Fruit fly (Drosophila melanogaster) whole organism, embryonic: ENCODE data around the gene cdi.
A peak's percentile ranks its signal among the peaks of the same experiment; 100 is the strongest.

Experiments
- Abd-B ChIP-seq: fragments of 200-800 bp; sonication (Bioruptor generic); optimal IDR thresholded peaks from 2 replicates; lab custom pipeline; 2018; ENCODE audit warnings: missing biosample characterization, mild to moderate bottlenecking, missing genetic modification characterization, moderate library complexity
- Bgb ChIP-seq: fragments of 200-800 bp; sonication (Bioruptor generic); IDR thresholded peaks from 2 replicates; pipeline ENCODE4 v1.3.6; 2022; ENCODE audit warnings: missing biosample characterization, missing genetic modification characterization; ENCODE audit not compliant: partially characterized antibody
- CG10267 ChIP-seq: fragments of 200-800 bp; sonication (Bioruptor generic); optimal IDR thresholded peaks from 2 replicates; lab custom pipeline; 2018; ENCODE audit warnings: missing biosample characterization, mild to moderate bottlenecking, missing genetic modification characterization, moderate library complexity
- CG10543 ChIP-seq: fragments of 200-800 bp; sonication (Bioruptor generic); optimal IDR thresholded peaks from 3 replicates; lab custom pipeline; 2017; ENCODE audit warnings: missing biosample characterization, mild to moderate bottlenecking, missing genetic modification characterization, moderate library complexity
- CG12391 ChIP-seq: fragments of 200-800 bp; sonication (Bioruptor generic); optimal IDR thresholded peaks from 3 replicates; lab custom pipeline; 2018; ENCODE audit warnings: missing biosample characterization, mild to moderate bottlenecking, missing genetic modification characterization, moderate library complexity
- CG12744 ChIP-seq: fragments of 200-800 bp; sonication (Bioruptor generic); optimal IDR thresholded peaks from 2 replicates; lab custom pipeline; 2016; ENCODE audit warnings: missing biosample characterization, missing genetic modification characterization
- CG12769 ChIP-seq: fragments of 200-800 bp; sonication (Bioruptor generic); optimal IDR thresholded peaks from 2 replicates; lab custom pipeline; 2019; ENCODE audit warnings: missing biosample characterization, mild to moderate bottlenecking, missing genetic modification characterization, moderate library complexity
- CG14710 ChIP-seq: fragments of 200-800 bp; sonication (Bioruptor generic); optimal IDR thresholded peaks from 3 replicates; lab custom pipeline; 2019; ENCODE audit warnings: missing biosample characterization, mild to moderate bottlenecking, missing genetic modification characterization, moderate library complexity
- CG15514 ChIP-seq: fragments of 200-800 bp; sonication (Bioruptor generic); optimal IDR thresholded peaks from 3 replicates; lab custom pipeline; 2017; ENCODE audit warnings: missing biosample characterization, missing genetic modification characterization, mild to moderate bottlenecking, moderate library complexity, missing genetic modification reagents
- CG15601 ChIP-seq: fragments of 200-800 bp; sonication (Bioruptor generic); optimal IDR thresholded peaks from 3 replicates; lab custom pipeline; 2019; ENCODE audit warnings: missing biosample characterization, mild to moderate bottlenecking, missing genetic modification characterization, moderate library complexity
- CG17328 ChIP-seq: fragments of 200-800 bp; sonication (Bioruptor generic); IDR thresholded peaks from 2 replicates; pipeline ENCODE4 v1.3.6; 2022; ENCODE audit warnings: missing biosample characterization, missing genetic modification characterization
- CG17568 ChIP-seq: fragments of 200-800 bp; sonication (Bioruptor generic); optimal IDR thresholded peaks from 2 replicates; lab custom pipeline; 2018; ENCODE audit warnings: missing biosample characterization, mild to moderate bottlenecking, missing genetic modification characterization, moderate library complexity
- CG17829 ChIP-seq: fragments of 200-800 bp; optimal IDR thresholded peaks from 2 replicates; lab custom pipeline; 2019; ENCODE audit warnings: missing biosample characterization, mild to moderate bottlenecking, missing genetic modification characterization, moderate library complexity
- CG17912 ChIP-seq: fragments of 200-800 bp; sonication (Bioruptor generic); optimal IDR thresholded peaks from 2 replicates; lab custom pipeline; 2018; ENCODE audit warnings: missing biosample characterization, mild to moderate bottlenecking, missing genetic modification characterization
- CG33557 ChIP-seq: fragments of 200-800 bp; sonication (Bioruptor generic); optimal IDR thresholded peaks from 2 replicates; lab custom pipeline; 2019; ENCODE audit warnings: missing biosample characterization, mild to moderate bottlenecking, missing genetic modification characterization, moderate library complexity
- CG34422 ChIP-seq: fragments of 200-800 bp; sonication (Bioruptor generic); IDR thresholded peaks from 3 replicates; pipeline ENCODE4 v1.3.6; 2022; ENCODE audit warnings: missing biosample characterization, missing genetic modification characterization
- CG4617 ChIP-seq: fragments of 200-800 bp; sonication (Bioruptor generic); optimal IDR thresholded peaks from 3 replicates; lab custom pipeline; 2016; ENCODE audit warnings: missing biosample characterization, missing genetic modification characterization, borderline replicate concordance
- CG7928 ChIP-seq: fragments of 200-800 bp; sonication (Bioruptor generic); optimal IDR thresholded peaks from 2 replicates; lab custom pipeline; 2017; ENCODE audit warnings: missing biosample characterization, mild to moderate bottlenecking, missing genetic modification characterization
- CG9797 ChIP-seq: fragments of 200-800 bp; sonication (Bioruptor generic); optimal IDR thresholded peaks from 3 replicates; lab custom pipeline; 2018; ENCODE audit warnings: missing biosample characterization, mild to moderate bottlenecking, missing genetic modification characterization
- E2f2 ChIP-seq: fragments of 200-800 bp; sonication (Bioruptor generic); IDR thresholded peaks from 2 replicates; pipeline ENCODE4 v1.3.6; 2022; ENCODE audit warnings: missing biosample characterization, missing genetic modification characterization
- Elba2 ChIP-seq: fragments of 200-800 bp; sonication (Bioruptor generic); optimal IDR thresholded peaks from 3 replicates; lab custom pipeline; 2016; ENCODE audit warnings: missing biosample characterization, missing genetic modification characterization
- GATAe ChIP-seq: fragments of 200-800 bp; sonication (Bioruptor generic); conservative IDR thresholded peaks from 2 replicates; pipeline ENCODE4 v1.3.6; 2022; ENCODE audit warnings: missing biosample characterization, missing genetic modification characterization
- HmgD ChIP-seq: fragments of 200-800 bp; sonication (Bioruptor generic); optimal IDR thresholded peaks from 3 replicates; lab custom pipeline; 2016; ENCODE audit warnings: missing biosample characterization, missing genetic modification characterization
- Hmr ChIP-seq: fragments of 200-800 bp; sonication (Bioruptor generic); optimal IDR thresholded peaks from 3 replicates; lab custom pipeline; 2017; ENCODE audit warnings: mild to moderate bottlenecking, missing biosample characterization, missing genetic modification reagents, missing genetic modification characterization
- Jarid2 ChIP-seq: fragments of 200-800 bp; sonication (Bioruptor generic); optimal IDR thresholded peaks from 3 replicates; lab custom pipeline; 2017; ENCODE audit warnings: mild to moderate bottlenecking, missing biosample characterization, missing genetic modification reagents, missing genetic modification characterization
- Lhr ChIP-seq: fragments of 200-800 bp; sonication (Bioruptor generic); optimal IDR thresholded peaks from 3 replicates; lab custom pipeline; 2017; ENCODE audit warnings: mild to moderate bottlenecking, missing biosample characterization, missing genetic modification reagents, missing genetic modification characterization
- MESR4 ChIP-seq: fragments of 200-800 bp; sonication (Bioruptor generic); optimal IDR thresholded peaks from 2 replicates; lab custom pipeline; 2018; ENCODE audit warnings: missing biosample characterization, mild to moderate bottlenecking, missing genetic modification characterization, moderate library complexity
- Med ChIP-seq: fragments of 200-800 bp; sonication (Bioruptor generic); peaks from one replicate; lab custom pipeline; 2016; ENCODE audit warnings: missing biosample characterization, missing genetic modification characterization, mild to moderate bottlenecking, inconsistent platforms, moderate library complexity
- Myb ChIP-seq: fragments of 200-800 bp; sonication (Bioruptor generic); optimal IDR thresholded peaks from 2 replicates; lab custom pipeline; 2016; ENCODE audit warnings: missing biosample characterization, missing genetic modification characterization
- Opbp ChIP-seq: fragments of 200-800 bp; sonication (Bioruptor generic); IDR thresholded peaks from 3 replicates; pipeline ENCODE4 v1.3.6; 2022; ENCODE audit warnings: missing biosample characterization, missing genetic modification characterization; ENCODE audit not compliant: partially characterized antibody
- Vsx1 ChIP-seq: fragments of 200-800 bp; sonication (Bioruptor generic); optimal IDR thresholded peaks from 2 replicates; lab custom pipeline; 2017; ENCODE audit warnings: missing biosample characterization, mild to moderate bottlenecking, missing genetic modification characterization, missing genetic modification reagents
- YL-1 ChIP-seq: fragments of 200-800 bp; sonication (Bioruptor generic); optimal IDR thresholded peaks from 3 replicates; lab custom pipeline; 2017; ENCODE audit warnings: missing biosample characterization, mild to moderate bottlenecking, missing genetic modification characterization
- ci ChIP-seq: fragments of 200-800 bp; sonication (Bioruptor generic); IDR thresholded peaks from 3 replicates; pipeline ENCODE4 v1.3.6; 2022; ENCODE audit warnings: missing biosample characterization, missing genetic modification characterization
- crp ChIP-seq, 2 experiments: fragments of 200-800 bp; sonication (Bioruptor generic); optimal IDR thresholded peaks; 2 replicates in 1 of 2; 3 replicates in 1 of 2; lab custom pipeline; 2017; ENCODE audit warnings: missing biosample characterization in 2 of 2, missing genetic modification characterization in 2 of 2, mild to moderate bottlenecking in 1 of 2, moderate library complexity in 1 of 2
- cwo ChIP-seq: fragments of 200-800 bp; sonication (Bioruptor generic); optimal IDR thresholded peaks from 3 replicates; lab custom pipeline; 2017; ENCODE audit warnings: missing biosample characterization, missing genetic modification characterization, mild to moderate bottlenecking, moderate library complexity, missing genetic modification reagents
- dm ChIP-seq: fragments of 200-800 bp; sonication (Bioruptor generic); optimal IDR thresholded peaks from 3 replicates; lab custom pipeline; 2016; ENCODE audit warnings: missing biosample characterization, missing genetic modification characterization
- exex ChIP-seq: fragments of 200-800 bp; sonication (Bioruptor generic); optimal IDR thresholded peaks from 4 replicates; lab custom pipeline; 2018; ENCODE audit warnings: missing biosample characterization, mild to moderate bottlenecking, missing genetic modification characterization, moderate library complexity
- ftz-f1 ChIP-seq: fragments of 200-800 bp; sonication (Bioruptor generic); optimal IDR thresholded peaks from 2 replicates; lab custom pipeline; 2016; ENCODE audit warnings: missing biosample characterization, missing genetic modification characterization
- gfzf ChIP-seq: fragments of 200-800 bp; sonication (Bioruptor generic); optimal IDR thresholded peaks from 2 replicates; lab custom pipeline; 2016; ENCODE audit warnings: missing biosample characterization, mild to moderate bottlenecking, missing genetic modification characterization, moderate library complexity
- mld ChIP-seq: fragments of 200-800 bp; sonication (Bioruptor generic); IDR thresholded peaks from 3 replicates; pipeline ENCODE4 v1.3.6; 2022; ENCODE audit warnings: missing biosample characterization, missing genetic modification characterization; ENCODE audit not compliant: partially characterized antibody
- nau ChIP-seq: fragments of 200-800 bp; sonication (Bioruptor generic); optimal IDR thresholded peaks from 3 replicates; lab custom pipeline; 2017; ENCODE audit warnings: missing biosample characterization, mild to moderate bottlenecking, missing genetic modification characterization, missing genetic modification reagents
- nmo ChIP-seq: fragments of 200-800 bp; sonication (Bioruptor generic); optimal IDR thresholded peaks from 2 replicates; lab custom pipeline; 2018; ENCODE audit warnings: missing biosample characterization, mild to moderate bottlenecking, missing genetic modification characterization, moderate library complexity
- pho ChIP-seq: fragments of 200-800 bp; sonication (Bioruptor generic); optimal IDR thresholded peaks from 2 replicates; lab custom pipeline; 2016; ENCODE audit warnings: missing biosample characterization, missing genetic modification characterization
- row ChIP-seq: fragments of 200-800 bp; sonication (Bioruptor generic); IDR thresholded peaks from 3 replicates; pipeline ENCODE4 v1.3.6; 2022; ENCODE audit warnings: missing biosample characterization, missing genetic modification characterization
- ssp ChIP-seq: fragments of 200-800 bp; sonication (Bioruptor generic); IDR thresholded peaks from 2 replicates; pipeline ENCODE4 v1.3.6; 2022; ENCODE audit warnings: missing biosample characterization, missing genetic modification characterization
- trem ChIP-seq: fragments of 200-800 bp; optimal IDR thresholded peaks from 3 replicates; lab custom pipeline; 2019; ENCODE audit warnings: missing biosample characterization, mild to moderate bottlenecking, missing genetic modification characterization, moderate library complexity
- vfl ChIP-seq: fragments of 200-800 bp; sonication (Bioruptor generic); optimal IDR thresholded peaks from 2 replicates; lab custom pipeline; 2016; ENCODE audit warnings: missing biosample characterization, missing genetic modification characterization

cdi gene

DNA sequence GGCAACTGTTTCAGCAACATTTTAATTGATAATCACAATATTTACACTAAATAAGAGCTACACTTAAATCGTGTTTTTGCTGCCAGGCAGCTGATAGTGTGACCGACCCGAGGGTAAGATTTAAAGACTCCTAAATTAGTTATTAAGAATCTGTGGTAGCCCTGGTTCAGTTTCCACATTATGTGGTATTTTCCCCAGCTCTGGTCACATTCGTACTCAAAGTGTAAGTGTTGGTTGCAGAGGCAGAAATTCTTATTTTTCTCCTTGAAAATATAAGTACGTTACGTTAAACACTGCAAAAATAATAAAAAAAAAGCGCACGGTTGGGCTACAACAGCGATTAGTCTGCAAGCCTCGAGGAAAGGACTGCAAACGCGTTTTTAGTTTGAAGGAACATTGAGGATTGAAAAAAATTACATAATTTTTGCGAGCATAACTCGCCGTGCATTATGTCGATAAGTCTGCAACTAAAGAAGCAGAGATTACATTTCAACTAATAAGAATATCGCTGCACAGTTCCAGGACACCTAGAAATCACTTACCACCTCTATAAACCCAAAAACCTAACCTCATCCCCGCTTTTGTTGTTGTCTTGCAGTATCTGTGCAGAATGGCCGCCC is 839 bp upstream of the cdi start, which contains the start of the genes mRpL55 and ATPsynD (continued):
- TF ChIP-seq E2f2 (peak; percentile 36; the same call in 1 of the 2 replicates), CG15601 (tag; lab: Kevin White, UChicago) (peak; percentile 44), ftz-f1 (peak; percentile 56), CG34422 (peak; percentile 44; the same call in 1 of the 3 replicates), CG9797 (GFP tag; lab: Kevin White, UChicago) (peak; percentile 74), YL-1 (GFP tag; lab: Kevin White, UChicago) (peak; percentile 89), pho (GFP tag; lab: Kevin White, UChicago) (no peak), MESR4 (GFP tag; lab: Kevin White, UChicago) (peak; percentile 87), exex (tag; lab: Kevin White, UChicago) (peak; percentile 32), Lhr (GFP tag; lab: Kevin White, UChicago) (peak; percentile 38), vfl (GFP tag; lab: Kevin White, UChicago) (no peak), trem (tag; lab: Kevin White, UChicago) (peak; percentile 14), CG17328 (GFP tag; lab: Robert Waterston, UW) (0 out of 2 replicates have a peak, but pooled peaks have one; percentile 18), GATAe (no peak), CG10267 (peak; percentile 46), mld (GFP tag; lab: Robert Waterston, UW) (0 out of 3 replicates have a peak, but pooled peaks have one; percentile 38), CG33557 (GFP tag; lab: Kevin White, UChicago) (peak; percentile 9), Jarid2 (peak; percentile 6), Myb (GFP tag; lab: Kevin White, UChicago) (peak; percentile 27), dm (GFP tag; lab: Kevin White, UChicago) (peak; percentile 56), cwo (GFP tag; lab: Kevin White, UChicago) (no peak), CG7928 (GFP tag; lab: Kevin White, UChicago) (peak; percentile 88), ssp (GFP tag; lab: Robert Waterston, UW) (no peak), CG15514 (GFP tag; lab: Kevin White, UChicago) (peak; percentile 48), CG4617 (GFP tag; lab: Kevin White, UChicago) (peak; percentile 80), HmgD (peak; percentile 28), CG17568 (no peak), Bgb (GFP tag; lab: Robert Waterston, UW) (peak; percentile 8; the same call in 1 of the 2 replicates), Hmr (GFP tag; lab: Kevin White, UChicago) (peak; percentile 31), Abd-B (GFP tag; lab: Kevin White, UChicago) (peak; percentile 27), CG17829 (tag; lab: Kevin White, UChicago) (peak; percentile 23), CG17912 (GFP tag; lab: Kevin White, UChicago) (peak; percentile 6), CG12769 (tag; lab: Kevin White, UChicago) (peak; percentile 4), CG14710 (tag; lab: Kevin White, UChicago) (peak; percentile 21), ci (GFP tag; lab: Robert Waterston, UW) (peak; percentile 66; the same call in 2 of the 3 replicates), Elba2 (peak; percentile 63), Med (GFP tag; lab: Kevin White, UChicago) (peak; percentile 77), nmo (GFP tag; lab: Kevin White, UChicago) (peak; percentile 51), gfzf (peak; percentile 96), Vsx1 (GFP tag; lab: Kevin White, UChicago) (peak; percentile 56), CG12391 (tag; lab: Kevin White, UChicago) (peak; percentile 17), CG12744 (GFP tag; lab: Kevin White, UChicago) (no peak), CG10543 (GFP tag; lab: Kevin White, UChicago) (no peak), crp (GFP tag; optimal IDR thresholded peaks at IDR 0.05; lab: Kevin White, UChicago) (peak; percentile 27 to 90), nau (GFP tag; lab: Kevin White, UChicago) (no peak), row (GFP tag; lab: Robert Waterston, UW) (peak; percentile 25; the same call in 1 of the 3 replicates), Opbp (GFP tag; lab: Robert Waterston, UW) (peak; percentile 64; the same call in 1 of the 3 replicates)
